Worm (Caenorhabditis elegans): ENCODE measurements around the gene ZK899.2.

DNA sequence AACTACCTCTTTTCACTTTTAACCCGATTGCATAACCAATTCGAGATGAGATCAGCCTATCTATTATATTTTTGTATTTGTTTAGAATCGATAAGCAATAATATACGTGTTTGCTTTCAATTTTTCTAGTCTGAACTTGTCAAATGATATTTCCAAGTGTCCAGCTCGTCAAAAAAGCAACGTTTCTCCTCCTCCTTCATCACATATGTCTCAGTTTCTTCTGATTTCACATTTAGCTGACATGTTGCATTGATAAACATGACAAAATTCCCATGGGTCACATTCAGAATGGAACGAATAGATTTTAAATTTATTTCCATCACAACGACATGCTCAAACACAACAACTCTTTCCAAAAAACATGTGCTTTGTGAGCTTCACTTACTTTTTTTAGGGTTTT lies 47.6 kb upstream of the ZK899.2 start:
- no peak for TF ChIP-seq ref-1 (GFP tag; conservative IDR thresholded peaks at IDR 0.05)
- TF ChIP-seq T22C8.4 (GFP tag; IDR thresholded peaks at IDR 0.05): no peak
- TF ChIP-seq tab-1 (GFP tag; IDR thresholded peaks at IDR 0.05): no peak
